Fruit fly (Drosophila melanogaster): ENCODE data around the gene tmod.

DNA sequence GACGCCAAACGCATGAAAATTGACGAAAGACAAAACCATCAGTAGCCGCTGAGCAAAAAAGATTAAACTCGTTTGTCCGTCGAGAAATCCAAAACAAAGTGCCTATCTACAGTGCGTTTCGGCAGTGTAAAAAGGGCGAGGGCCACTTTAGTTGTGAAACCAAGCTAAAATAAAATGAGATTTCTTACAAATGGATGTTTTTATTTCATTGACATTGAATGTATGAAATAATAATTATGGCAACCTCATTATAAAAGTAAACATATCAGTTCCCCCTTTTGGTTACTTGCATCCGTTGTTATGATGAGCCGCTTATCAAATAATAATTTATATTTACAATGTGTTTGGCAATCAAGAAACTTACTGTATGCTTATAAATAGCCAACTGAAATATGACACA is 32.1 kb downstream of the tmod start:
- TF ChIP-seq EcR (GFP tag; optimal IDR thresholded peaks at IDR 0.05) (no peak), CG17806 (tag; optimal IDR thresholded peaks at IDR 0.05) (no peak), CG34367 (tag; optimal IDR thresholded peaks at IDR 0.05) (no peak), Pif1A (GFP tag; optimal IDR thresholded peaks at IDR 0.05) (no peak), CG32121 (GFP tag; IDR thresholded peaks at IDR 0.05) (peak; percentile 13; the same call in 1 of the 2 replicates)

Data from whole organism, pupa.